Fruit fly (Drosophila melanogaster) whole organism, embryonic: Measurements from ENCODE around the gene wrd.

Experiments used
- B-H2 ChIP-seq: fragments of 200-800 bp; sonication (Bioruptor generic); optimal IDR thresholded peaks from 2 replicates; lab custom pipeline; 2018; ENCODE audit warnings: missing biosample characterization, mild to moderate bottlenecking, missing genetic modification characterization
- Bteb2 ChIP-seq: fragments of 200-800 bp; sonication (Bioruptor generic); optimal IDR thresholded peaks from 2 replicates; lab custom pipeline; 2016; ENCODE audit warnings: missing biosample characterization, missing genetic modification characterization
- CG10267 ChIP-seq: fragments of 200-800 bp; sonication (Bioruptor generic); optimal IDR thresholded peaks from 2 replicates; lab custom pipeline; 2018; ENCODE audit warnings: missing biosample characterization, mild to moderate bottlenecking, missing genetic modification characterization, moderate library complexity
- CG10543 ChIP-seq: fragments of 200-800 bp; sonication (Bioruptor generic); optimal IDR thresholded peaks from 3 replicates; lab custom pipeline; 2017; ENCODE audit warnings: missing biosample characterization, mild to moderate bottlenecking, missing genetic modification characterization, moderate library complexity
- CG11456 ChIP-seq: fragments of 200-800 bp; sonication (Bioruptor generic); IDR thresholded peaks from 3 replicates; pipeline ENCODE4 v1.3.6; 2022; ENCODE audit warnings: missing biosample characterization, missing genetic modification characterization
- CG11504 ChIP-seq: fragments of 200-800 bp; sonication (Bioruptor generic); optimal IDR thresholded peaks from 3 replicates; lab custom pipeline; 2019; ENCODE audit warnings: missing biosample characterization, mild to moderate bottlenecking, missing genetic modification characterization, moderate library complexity
- CG12942 ChIP-seq: fragments of 200-800 bp; sonication (Bioruptor generic); optimal IDR thresholded peaks from 3 replicates; lab custom pipeline; 2016; ENCODE audit warnings: missing biosample characterization, missing genetic modification characterization
- CG13296 ChIP-seq: fragments of 200-800 bp; sonication (Bioruptor generic); optimal IDR thresholded peaks from 3 replicates; lab custom pipeline; 2018; ENCODE audit warnings: missing biosample characterization, mild to moderate bottlenecking, missing genetic modification characterization
- CG1603 ChIP-seq: fragments of 200-800 bp; sonication (Bioruptor generic); optimal IDR thresholded peaks from 2 replicates; lab custom pipeline; 2019; ENCODE audit warnings: missing biosample characterization, mild to moderate bottlenecking, missing genetic modification characterization, moderate library complexity
- CG17829 ChIP-seq: fragments of 200-800 bp; optimal IDR thresholded peaks from 2 replicates; lab custom pipeline; 2019; ENCODE audit warnings: missing biosample characterization, mild to moderate bottlenecking, missing genetic modification characterization, moderate library complexity
- CG2678 ChIP-seq: fragments of 200-800 bp; sonication (Bioruptor generic); optimal IDR thresholded peaks from 3 replicates; lab custom pipeline; 2019; ENCODE audit warnings: missing biosample characterization, mild to moderate bottlenecking, missing genetic modification characterization, moderate library complexity
- CG2875 ChIP-seq: fragments of 200-800 bp; sonication (Bioruptor generic); optimal IDR thresholded peaks from 2 replicates; lab custom pipeline; 2017; ENCODE audit warnings: missing biosample characterization, mild to moderate bottlenecking, missing genetic modification characterization, missing genetic modification reagents
- CG3163 ChIP-seq: fragments of 200-800 bp; sonication (Bioruptor generic); optimal IDR thresholded peaks from 3 replicates; lab custom pipeline; 2016; ENCODE audit warnings: missing biosample characterization, missing genetic modification characterization
- CG3281 ChIP-seq: fragments of 200-800 bp; sonication (Bioruptor generic); optimal IDR thresholded peaks from 3 replicates; lab custom pipeline; 2017; ENCODE audit warnings: missing biosample characterization, mild to moderate bottlenecking, missing genetic modification characterization
- CG4328 ChIP-seq: fragments of 200-800 bp; sonication (Bioruptor generic); optimal IDR thresholded peaks from 3 replicates; lab custom pipeline; 2017; ENCODE audit warnings: missing biosample characterization, missing genetic modification reagents, missing genetic modification characterization
- CG8089 ChIP-seq: fragments of 200-800 bp; sonication (Bioruptor generic); optimal IDR thresholded peaks from 3 replicates; lab custom pipeline; 2016; ENCODE audit warnings: missing biosample characterization, missing genetic modification characterization
- CG8924 ChIP-seq: fragments of 200-800 bp; optimal IDR thresholded peaks from 3 replicates; lab custom pipeline; 2019; ENCODE audit warnings: missing biosample characterization, mild to moderate bottlenecking, missing genetic modification characterization, moderate library complexity
- CG9797 ChIP-seq: fragments of 200-800 bp; sonication (Bioruptor generic); optimal IDR thresholded peaks from 3 replicates; lab custom pipeline; 2018; ENCODE audit warnings: missing biosample characterization, mild to moderate bottlenecking, missing genetic modification characterization
- Doc2 ChIP-seq: fragments of 200-800 bp; sonication (Bioruptor generic); IDR thresholded peaks from 2 replicates; pipeline ENCODE4 v1.3.6; 2022; ENCODE audit warnings: missing biosample characterization, missing genetic modification characterization
- E2f2 ChIP-seq: fragments of 200-800 bp; sonication (Bioruptor generic); IDR thresholded peaks from 2 replicates; pipeline ENCODE4 v1.3.6; 2022; ENCODE audit warnings: missing biosample characterization, missing genetic modification characterization
- Mad ChIP-seq: fragments of 200-800 bp; sonication (Bioruptor generic); optimal IDR thresholded peaks from 2 replicates; lab custom pipeline; 2016; ENCODE audit warnings: missing biosample characterization, missing genetic modification characterization
- Med ChIP-seq: fragments of 200-800 bp; sonication (Bioruptor generic); peaks from one replicate; lab custom pipeline; 2016; ENCODE audit warnings: missing biosample characterization, missing genetic modification characterization, mild to moderate bottlenecking, inconsistent platforms, moderate library complexity
- Optix ChIP-seq: fragments of 200-800 bp; sonication (Bioruptor generic); IDR thresholded peaks from 3 replicates; pipeline ENCODE4 v1.3.6; 2022; ENCODE audit warnings: missing biosample characterization, missing genetic modification characterization
- PHDP ChIP-seq: fragments of 200-800 bp; sonication (Bioruptor generic); optimal IDR thresholded peaks from 3 replicates; lab custom pipeline; 2018; ENCODE audit warnings: missing biosample characterization, mild to moderate bottlenecking, missing genetic modification characterization, moderate library complexity
- Six4 ChIP-seq: fragments of 200-800 bp; sonication (Bioruptor generic); optimal IDR thresholded peaks from 2 replicates; lab custom pipeline; 2016; ENCODE audit warnings: missing biosample characterization, missing genetic modification characterization
- Trl ChIP-seq, 3 experiments: fragments of >200 bp in 2 of 3; fragments of 200-800 bp in 1 of 3; sonication (Bioruptor generic) in 1 of 3; optimal IDR thresholded peaks; 2 replicates in 1 of 3; 3 replicates in 2 of 3; lab custom pipeline; 2016 to 2017; ENCODE audit warnings: missing biosample characterization in 1 of 3, missing genetic modification characterization in 1 of 3
- btn ChIP-seq: fragments of 200-800 bp; sonication (Bioruptor generic); optimal IDR thresholded peaks from 2 replicates; lab custom pipeline; 2016; ENCODE audit warnings: missing biosample characterization, missing genetic modification characterization
- caup ChIP-seq: fragments of 200-800 bp; sonication (Bioruptor generic); optimal IDR thresholded peaks from 3 replicates; lab custom pipeline; 2017; ENCODE audit warnings: missing biosample characterization, mild to moderate bottlenecking, missing genetic modification characterization, moderate library complexity; ENCODE audit not compliant: severe bottlenecking
- crc ChIP-seq: fragments of 200-800 bp; sonication (Bioruptor generic); optimal IDR thresholded peaks from 2 replicates; lab custom pipeline; 2016; ENCODE audit warnings: missing biosample characterization, missing genetic modification characterization
- disco-r ChIP-seq: fragments of 200-800 bp; sonication (Bioruptor generic); optimal IDR thresholded peaks from 2 replicates; lab custom pipeline; 2016; ENCODE audit warnings: missing biosample characterization, missing genetic modification characterization
- dmrt11E ChIP-seq: fragments of 200-800 bp; sonication (Bioruptor generic); optimal IDR thresholded peaks from 3 replicates; lab custom pipeline; 2018; ENCODE audit warnings: missing biosample characterization, mild to moderate bottlenecking, missing genetic modification characterization, moderate library complexity
- fd102C ChIP-seq: fragments of 200-800 bp; sonication (Bioruptor generic); optimal IDR thresholded peaks from 2 replicates; lab custom pipeline; 2018; ENCODE audit warnings: missing biosample characterization, mild to moderate bottlenecking, missing genetic modification characterization, moderate library complexity
- fd64A ChIP-seq: fragments of 200-800 bp; sonication (Bioruptor generic); optimal IDR thresholded peaks from 3 replicates; lab custom pipeline; 2018; ENCODE audit warnings: missing biosample characterization, mild to moderate bottlenecking, missing genetic modification characterization
- gce ChIP-seq: fragments of 200-800 bp; sonication (Bioruptor generic); IDR thresholded peaks from 3 replicates; pipeline ENCODE4 v1.3.6; 2022; ENCODE audit warnings: missing biosample characterization, missing genetic modification characterization
- gcm ChIP-seq: fragments of 200-800 bp; sonication (Bioruptor generic); optimal IDR thresholded peaks from 2 replicates; lab custom pipeline; 2019; ENCODE audit warnings: missing biosample characterization, mild to moderate bottlenecking, missing genetic modification characterization, moderate library complexity
- jing ChIP-seq: fragments of 200-800 bp; sonication (Bioruptor generic); optimal IDR thresholded peaks from 2 replicates; lab custom pipeline; 2018; ENCODE audit warnings: missing biosample characterization, mild to moderate bottlenecking, missing genetic modification characterization
- lola ChIP-seq, 3 experiments: fragments of >200 bp in 2 of 3; fragments of 200-800 bp in 1 of 3; sonication (Bioruptor generic) in 1 of 3; optimal IDR thresholded peaks; 2 replicates each; lab custom pipeline; 2017 to 2019; ENCODE audit warnings: missing biosample characterization in 3 of 3, missing genetic modification characterization in 3 of 3, mild to moderate bottlenecking in 1 of 3, moderate library complexity in 1 of 3
- maf-S ChIP-seq: fragments of 200-800 bp; sonication (Bioruptor generic); optimal IDR thresholded peaks from 2 replicates; lab custom pipeline; 2016; ENCODE audit warnings: missing biosample characterization, missing genetic modification characterization
- odd ChIP-seq: fragments of 200-800 bp; sonication (Bioruptor generic); optimal IDR thresholded peaks from 2 replicates; lab custom pipeline; 2017; ENCODE audit warnings: missing biosample characterization, mild to moderate bottlenecking, missing genetic modification characterization
- pb ChIP-seq: fragments of 200-800 bp; sonication (Bioruptor generic); optimal IDR thresholded peaks from 3 replicates; lab custom pipeline; 2016; ENCODE audit warnings: missing biosample characterization, missing genetic modification characterization
- phol ChIP-seq: fragments of 200-800 bp; sonication (Bioruptor generic); optimal IDR thresholded peaks from 3 replicates; lab custom pipeline; 2018; ENCODE audit warnings: missing biosample characterization, mild to moderate bottlenecking, missing genetic modification characterization, moderate library complexity
- repo ChIP-seq: fragments of 200-800 bp; sonication (Bioruptor generic); optimal IDR thresholded peaks from 2 replicates; lab custom pipeline; 2016; ENCODE audit warnings: missing biosample characterization, missing genetic modification characterization
- sens-2 ChIP-seq: fragments of 200-800 bp; sonication (Bioruptor generic); IDR thresholded peaks from 2 replicates; pipeline ENCODE4 v1.3.6; 2022; ENCODE audit warnings: missing biosample characterization, missing genetic modification characterization
- sima ChIP-seq: fragments of 200-800 bp; sonication (Bioruptor generic); optimal IDR thresholded peaks from 2 replicates; lab custom pipeline; 2016; ENCODE audit warnings: missing biosample characterization, missing genetic modification characterization
- sqz ChIP-seq: fragments of 200-800 bp; sonication (Bioruptor generic); optimal IDR thresholded peaks from 3 replicates; lab custom pipeline; 2018; ENCODE audit warnings: missing biosample characterization, mild to moderate bottlenecking, missing genetic modification characterization
- ssp ChIP-seq: fragments of 200-800 bp; sonication (Bioruptor generic); IDR thresholded peaks from 2 replicates; pipeline ENCODE4 v1.3.6; 2022; ENCODE audit warnings: missing biosample characterization, missing genetic modification characterization
- twi ChIP-seq: fragments of 200-800 bp; optimal IDR thresholded peaks from 2 replicates; lab custom pipeline; 2019; ENCODE audit warnings: missing biosample characterization, mild to moderate bottlenecking, missing genetic modification characterization, moderate library complexity
- vvl ChIP-seq: fragments of 200-800 bp; sonication (Bioruptor generic); IDR thresholded peaks from 2 replicates; pipeline ENCODE4 v1.3.6; 2022; ENCODE audit warnings: missing biosample characterization, missing genetic modification characterization
- wek ChIP-seq: fragments of 200-800 bp; sonication (Bioruptor generic); optimal IDR thresholded peaks from 3 replicates; lab custom pipeline; 2018; ENCODE audit warnings: missing biosample characterization, mild to moderate bottlenecking, missing genetic modification characterization, moderate library complexity

wrd gene

dm6 chr3R:18198518-18199118 is 31.1 kb downstream of the wrd start (continued):
- TF ChIP-seq Optix (GFP tag; lab: Robert Waterston, UW), result no peak
- peak; percentile 1 for TF ChIP-seq Bteb2 (GFP tag; lab: Kevin White, UChicago)
- TF ChIP-seq CG3163, result peak; percentile 27
- peak; percentile 22 for TF ChIP-seq odd
- TF ChIP-seq pb (GFP tag; lab: Kevin White, UChicago), result peak; percentile 49
- TF ChIP-seq twi (tag; lab: Kevin White, UChicago), result peak; percentile 27
- TF ChIP-seq wek (GFP tag; lab: Kevin White, UChicago), result peak; percentile 82
- TF ChIP-seq CG11504, result peak; percentile 26
- TF ChIP-seq CG13296, result peak; percentile 80
- TF ChIP-seq Mad, result peak; percentile 23
- peak; percentile 12 for TF ChIP-seq phol (tag; lab: Kevin White, UChicago)
- TF ChIP-seq ssp (GFP tag; lab: Robert Waterston, UW), result no peak
- TF ChIP-seq PHDP (tag; lab: Kevin White, UChicago), result peak; percentile 30
- TF ChIP-seq CG10543 (GFP tag; lab: Kevin White, UChicago), result peak; percentile 48
- peak; percentile 49 for TF ChIP-seq btn
- TF ChIP-seq fd64A (GFP tag; lab: Kevin White, UChicago), result peak; percentile 58
- TF ChIP-seq CG8089 (GFP tag; lab: Kevin White, UChicago), result peak; percentile 47
- no peak for TF ChIP-seq Doc2 (GFP tag; lab: Robert Waterston, UW)
- peak; percentile 47 for TF ChIP-seq CG2678 (tag; lab: Kevin White, UChicago)
- TF ChIP-seq CG1603 (tag; lab: Kevin White, UChicago), result peak; percentile 64
- TF ChIP-seq CG12942 (GFP tag; lab: Kevin White, UChicago), result peak; percentile 34
- TF ChIP-seq Med, result peak; percentile 93
- peak; percentile 57 for TF ChIP-seq CG4328 (GFP tag; lab: Kevin White, UChicago)
- TF ChIP-seq CG2875, result peak; percentile 56
- TF ChIP-seq CG9797 (GFP tag; lab: Kevin White, UChicago), result no peak
- TF ChIP-seq lola (GFP tag; optimal IDR thresholded peaks at IDR 0.05; lab: Kevin White, UChicago), result peak in 1 of 3 experiments; percentile 19
- TF ChIP-seq dmrt11E, result peak; percentile 39
- peak; percentile 16 for TF ChIP-seq sima (GFP tag; lab: Kevin White, UChicago)
- no peak for TF ChIP-seq E2f2 (GFP tag; lab: Robert Waterston, UW)
- peak; percentile 99 to 100 for TF ChIP-seq Trl (optimal IDR thresholded peaks at IDR 0.05; lab: Kevin White, UChicago)
- peak; percentile 85 for TF ChIP-seq Trl (GFP tag; optimal IDR thresholded peaks at IDR 0.05; lab: Kevin White, UChicago)
- TF ChIP-seq gce (GFP tag; lab: Robert Waterston, UW), result no peak
- peak; percentile 26 for TF ChIP-seq CG17829 (tag; lab: Kevin White, UChicago)
- TF ChIP-seq fd102C (GFP tag; lab: Kevin White, UChicago), result peak; percentile 64
- peak; percentile 56 for TF ChIP-seq CG8924 (tag; lab: Kevin White, UChicago)
- peak; percentile 19 for TF ChIP-seq CG3281 (GFP tag; lab: Kevin White, UChicago)
- TF ChIP-seq CG10267 (tag; lab: Kevin White, UChicago), result peak; percentile 12
- TF ChIP-seq maf-S, result peak; percentile 3
- peak; percentile 32 for TF ChIP-seq repo (GFP tag; lab: Kevin White, UChicago)
- no peak for TF ChIP-seq jing (GFP tag; lab: Kevin White, UChicago)
- TF ChIP-seq sens-2, result no peak
- TF ChIP-seq CG11456 (GFP tag; lab: Robert Waterston, UW), result no peak
- no peak for TF ChIP-seq vvl (GFP tag; lab: Robert Waterston, UW)
- TF ChIP-seq sqz (GFP tag; lab: Kevin White, UChicago), result peak; percentile 58
- peak; percentile 23 for TF ChIP-seq B-H2 (GFP tag; lab: Kevin White, UChicago)
- peak; percentile 51 for TF ChIP-seq caup
- no peak for TF ChIP-seq Six4 (GFP tag; lab: Kevin White, UChicago)
- TF ChIP-seq crc, result no peak
- TF ChIP-seq gcm (GFP tag; lab: Kevin White, UChicago), result peak; percentile 49
- TF ChIP-seq disco-r (GFP tag; lab: Kevin White, UChicago), result peak; percentile 31
